Worm (Caenorhabditis elegans) whole organism, L3 larva: Measurements from ENCODE around the gene meg-1.

Experiments used
- aly-2 ChIP-seq: fragments of 150-350 bp; optimal IDR thresholded peaks from 2 replicates; lab custom pipeline; 2014; ENCODE audit warnings: missing biosample characterization, missing genetic modification characterization
- ama-1 ChIP-seq: fragments of 150-350 bp; optimal IDR thresholded peaks from 2 replicates; lab custom pipeline; 2018
- ceh-16 ChIP-seq: sonication (generic microtip); optimal IDR thresholded peaks from 2 replicates; lab custom pipeline; 2017; ENCODE audit warnings: missing biosample characterization, missing genetic modification characterization
- ceh-28 ChIP-seq: fragments of 150-350 bp; optimal IDR thresholded peaks from 2 replicates; lab custom pipeline; 2014; ENCODE audit warnings: missing biosample characterization, missing genetic modification reagents, missing genetic modification characterization
- ceh-82 ChIP-seq: fragments of 150-350 bp; optimal IDR thresholded peaks from 2 replicates; lab custom pipeline; 2014; ENCODE audit warnings: missing biosample characterization, missing genetic modification characterization
- daf-12 ChIP-seq: fragments of 150-350 bp; optimal IDR thresholded peaks from 2 replicates; lab custom pipeline; 2014; ENCODE audit warnings: missing biosample characterization, missing genetic modification reagents, missing genetic modification characterization
- egl-27 ChIP-seq: sonication (generic microtip); optimal IDR thresholded peaks from 4 replicates; lab custom pipeline; 2017; ENCODE audit warnings: missing biosample characterization, missing genetic modification reagents, missing genetic modification characterization
- egl-5 ChIP-seq: fragments of 150-350 bp; optimal IDR thresholded peaks from 2 replicates; lab custom pipeline; 2017; ENCODE audit warnings: missing biosample characterization, missing genetic modification reagents, missing genetic modification characterization, inconsistent platforms
- elt-1 ChIP-seq: fragments of 150-350 bp; optimal IDR thresholded peaks from 2 replicates; lab custom pipeline; 2014; ENCODE audit warnings: missing biosample characterization, missing genetic modification characterization
- elt-2 ChIP-seq: sonication (generic microtip); optimal IDR thresholded peaks from 2 replicates; lab custom pipeline; 2016; ENCODE audit warnings: missing genetic modification reagents, mild to moderate bottlenecking, missing genetic modification characterization, missing compliant biosample characterization
- eor-1 ChIP-seq, 2 experiments: fragments of 150-350 bp; optimal IDR thresholded peaks; 2 replicates each; lab custom pipeline; 2014 to 2018; ENCODE audit warnings: missing biosample characterization in 2 of 2, missing genetic modification characterization in 2 of 2
- fkh-2 ChIP-seq: fragments of 150-350 bp; optimal IDR thresholded peaks from 2 replicates; lab custom pipeline; 2014; ENCODE audit warnings: missing biosample characterization, missing genetic modification reagents, missing genetic modification characterization
- hmg-11 ChIP-seq: sonication (generic microtip); optimal IDR thresholded peaks from 2 replicates; lab custom pipeline; 2016; ENCODE audit warnings: missing genetic modification characterization, missing compliant biosample characterization
- jun-1 ChIP-seq: fragments of 150-350 bp; optimal IDR thresholded peaks from 2 replicates; lab custom pipeline; 2014; ENCODE audit warnings: missing biosample characterization, missing genetic modification reagents, missing genetic modification characterization
- lin-15B ChIP-seq: fragments of 150-350 bp; optimal IDR thresholded peaks from 2 replicates; lab custom pipeline; 2014; ENCODE audit warnings: missing biosample characterization, missing genetic modification characterization
- lin-39 ChIP-seq: fragments of 150-350 bp; optimal IDR thresholded peaks from 2 replicates; lab custom pipeline; 2018; ENCODE audit warnings: missing biosample characterization, missing genetic modification reagents, missing genetic modification characterization
- lsy-12 ChIP-seq: sonication (generic microtip); optimal IDR thresholded peaks from 2 replicates; lab custom pipeline; 2016; ENCODE audit warnings: mild to moderate bottlenecking, missing genetic modification characterization, missing compliant biosample characterization
- mdl-1 ChIP-seq: fragments of 150-350 bp; optimal IDR thresholded peaks from 2 replicates; lab custom pipeline; 2014; ENCODE audit warnings: missing biosample characterization, missing genetic modification characterization
- nfya-1 ChIP-seq: sonication (generic microtip); optimal IDR thresholded peaks from 2 replicates; lab custom pipeline; 2017; ENCODE audit warnings: missing genetic modification characterization, mild to moderate bottlenecking, missing compliant biosample characterization, antibody characterized with exemption, moderate library complexity; ENCODE audit not compliant: insufficient read depth
- nhr-12 ChIP-seq: fragments of 150-350 bp; optimal IDR thresholded peaks from 2 replicates; lab custom pipeline; 2014; ENCODE audit warnings: missing biosample characterization, missing genetic modification characterization
- nhr-23 ChIP-seq: fragments of 150-350 bp; optimal IDR thresholded peaks from 2 replicates; lab custom pipeline; 2014; ENCODE audit warnings: missing biosample characterization, missing genetic modification reagents, missing genetic modification characterization
- nhr-25 ChIP-seq: sonication (generic microtip); optimal IDR thresholded peaks from 2 replicates; lab custom pipeline; 2017; ENCODE audit warnings: missing biosample characterization, missing genetic modification characterization
- nhr-28 ChIP-seq: fragments of 150-350 bp; optimal IDR thresholded peaks from 2 replicates; lab custom pipeline; 2014; ENCODE audit warnings: missing biosample characterization, missing genetic modification characterization
- nhr-43 ChIP-seq: sonication (generic microtip); optimal IDR thresholded peaks from 2 replicates; lab custom pipeline; 2016; ENCODE audit warnings: mild to moderate bottlenecking, missing genetic modification characterization, missing compliant biosample characterization; ENCODE audit not compliant: poor library complexity, severe bottlenecking
- nhr-76 ChIP-seq: fragments of 150-350 bp; sonication (generic microtip); optimal IDR thresholded peaks from 5 replicates; lab custom pipeline; 2014; ENCODE audit warnings: missing biosample characterization, missing genetic modification characterization
- nhr-77 ChIP-seq: fragments of 150-350 bp; optimal IDR thresholded peaks from 2 replicates; lab custom pipeline; 2014; ENCODE audit warnings: missing biosample characterization, missing genetic modification characterization
- pha-4 ChIP-seq: fragments of 150-350 bp; optimal IDR thresholded peaks from 2 replicates; lab custom pipeline; 2014; ENCODE audit warnings: missing biosample characterization, missing genetic modification reagents, missing genetic modification characterization
- pqm-1 ChIP-seq: fragments of 150-350 bp; optimal IDR thresholded peaks from 2 replicates; lab custom pipeline; 2017; ENCODE audit warnings: missing biosample characterization, missing genetic modification characterization, inconsistent platforms
- snpc-4 ChIP-seq: fragments of 150-350 bp; optimal IDR thresholded peaks from 2 replicates; lab custom pipeline; 2014; ENCODE audit warnings: missing biosample characterization, missing genetic modification characterization
- tbx-2 ChIP-seq: sonication (generic microtip); optimal IDR thresholded peaks from 2 replicates; lab custom pipeline; 2016; ENCODE audit warnings: mild to moderate bottlenecking, missing genetic modification characterization, missing compliant biosample characterization
- unc-39 ChIP-seq: sonication (generic microtip); optimal IDR thresholded peaks from 4 replicates; lab custom pipeline; 2017; ENCODE audit warnings: missing biosample characterization, missing genetic modification characterization
- unc-62 ChIP-seq: fragments of 150-350 bp; sonication (generic microtip); optimal IDR thresholded peaks from 4 replicates; lab custom pipeline; 2014; ENCODE audit warnings: missing biosample characterization, missing genetic modification reagents, missing genetic modification characterization
- ztf-11 ChIP-seq: fragments of 150-350 bp; optimal IDR thresholded peaks from 2 replicates; lab custom pipeline; 2014; ENCODE audit warnings: missing biosample characterization, missing genetic modification characterization
- ztf-4 ChIP-seq: fragments of 150-350 bp; optimal IDR thresholded peaks from 2 replicates; lab custom pipeline; 2014; ENCODE audit warnings: missing biosample characterization, missing genetic modification characterization

meg-1 gene

DNA sequence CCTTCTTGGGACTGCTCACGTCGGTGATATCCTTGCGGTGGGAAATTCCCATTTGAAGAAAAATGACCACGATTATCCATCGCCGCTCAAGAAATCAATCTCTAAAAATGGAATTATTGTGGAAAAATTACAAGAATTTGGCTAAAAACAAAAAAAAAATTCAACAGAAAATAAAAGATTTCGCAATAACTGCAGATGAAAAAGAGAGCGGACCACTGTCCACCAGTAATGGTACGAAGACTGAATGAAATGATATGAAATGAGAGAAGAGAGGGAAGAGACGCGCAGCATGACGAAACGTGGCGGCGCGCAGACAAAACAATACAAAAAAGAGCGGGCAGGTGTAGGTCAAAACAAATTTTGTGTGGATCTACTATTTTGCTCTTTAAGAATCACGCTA, at the start of gene meg-1:
Gene meg-1 (minus strand): TSS at position 101 of the 400 bp plus-strand sequence.
- TF ChIP-seq fkh-2 (tag; lab: Kevin White, UChicago): no peak
- no peak for TF ChIP-seq ceh-28 (tag; lab: Kevin White, UChicago)
- no peak for TF ChIP-seq jun-1 (tag; lab: Kevin White, UChicago)
- no peak for TF ChIP-seq nhr-77 (tag; lab: Kevin White, UChicago)
- no peak for TF ChIP-seq ceh-16 (tag; lab: Kevin White, UChicago)
- no peak for TF ChIP-seq ztf-11 (tag; lab: Kevin White, UChicago)
- TF ChIP-seq mdl-1 (tag; lab: Kevin White, UChicago): no peak
- no peak for TF ChIP-seq unc-39
- TF ChIP-seq nhr-28 (tag; lab: Kevin White, UChicago): no peak
- no peak for TF ChIP-seq ztf-4 (tag; lab: Kevin White, UChicago)
- no peak for TF ChIP-seq aly-2

DNA sequence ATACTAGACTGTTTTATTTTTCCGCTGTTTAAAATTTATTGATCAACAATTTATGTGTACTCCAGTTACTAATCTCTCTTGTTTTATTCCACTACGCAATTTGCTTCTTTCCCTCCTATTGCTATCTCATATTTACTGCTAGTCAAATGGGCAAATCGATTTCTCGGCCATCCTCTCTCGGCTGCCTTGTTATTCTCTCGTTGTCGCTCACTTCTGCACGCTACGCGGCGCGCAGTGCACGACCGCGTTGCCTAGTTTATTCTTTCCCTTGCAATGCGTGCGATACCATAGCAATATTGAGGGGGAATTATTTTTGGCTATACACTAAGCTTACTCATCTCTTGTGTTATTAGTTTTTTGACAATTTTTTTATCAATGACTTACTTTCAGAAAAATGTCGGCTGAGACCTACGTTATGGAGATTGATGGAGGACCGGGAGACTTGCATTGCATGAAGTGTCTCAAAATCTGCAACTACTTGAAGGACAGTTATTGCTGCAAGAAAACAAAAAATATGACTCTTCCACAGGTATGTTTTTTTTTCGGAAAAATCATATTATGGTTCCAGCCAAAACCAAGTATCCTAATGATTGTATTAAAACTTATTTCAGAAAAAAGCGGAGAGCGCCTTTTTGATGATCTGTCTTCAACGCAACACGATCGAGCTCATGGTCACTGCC, 48.1 kb upstream of the meg-1 start, which contains the start of gene F48F7.6:
Gene F48F7.6 (plus strand): TSS at position 391 of the 680 bp plus-strand sequence.
- peak; percentile 51 for TF ChIP-seq lin-15B (tag; lab: Kevin White, UChicago)
- no peak for TF ChIP-seq elt-1 (tag; lab: Kevin White, UChicago)
- no peak for TF ChIP-seq pqm-1 (tag; lab: Kevin White, UChicago)
- peak; percentile 15 for TF ChIP-seq snpc-4 (tag; lab: Kevin White, UChicago)
- TF ChIP-seq nhr-23 (tag; lab: Kevin White, UChicago): no peak
- peak; percentile 57 for TF ChIP-seq hmg-11
- TF ChIP-seq ceh-28 (tag; lab: Kevin White, UChicago): peak; percentile 29
- TF ChIP-seq nfya-1 (tag; lab: Kevin White, UChicago): peak; percentile 69
- TF ChIP-seq lsy-12: no peak
- no peak for TF ChIP-seq ztf-4 (tag; lab: Kevin White, UChicago)
- no peak for TF ChIP-seq jun-1 (tag; lab: Kevin White, UChicago)
- peak; percentile 17 for TF ChIP-seq elt-2 (tag; lab: Kevin White, UChicago)
- TF ChIP-seq nhr-76 (tag; lab: Kevin White, UChicago): no peak
- no peak for TF ChIP-seq mdl-1 (tag; lab: Kevin White, UChicago)
- peak; percentile 64 for TF ChIP-seq pha-4 (tag; lab: Kevin White, UChicago)
- TF ChIP-seq ceh-82 (tag; lab: Kevin White, UChicago): no peak
- peak; percentile 73 for TF ChIP-seq egl-5
- peak; percentile 10 for TF ChIP-seq tbx-2
- TF ChIP-seq unc-39: no peak
- no peak for TF ChIP-seq nhr-12 (tag; lab: Kevin White, UChicago)
- no peak for TF ChIP-seq aly-2
- peak; percentile 92 for TF ChIP-seq lin-39 (tag; lab: Kevin White, UChicago)

DNA sequence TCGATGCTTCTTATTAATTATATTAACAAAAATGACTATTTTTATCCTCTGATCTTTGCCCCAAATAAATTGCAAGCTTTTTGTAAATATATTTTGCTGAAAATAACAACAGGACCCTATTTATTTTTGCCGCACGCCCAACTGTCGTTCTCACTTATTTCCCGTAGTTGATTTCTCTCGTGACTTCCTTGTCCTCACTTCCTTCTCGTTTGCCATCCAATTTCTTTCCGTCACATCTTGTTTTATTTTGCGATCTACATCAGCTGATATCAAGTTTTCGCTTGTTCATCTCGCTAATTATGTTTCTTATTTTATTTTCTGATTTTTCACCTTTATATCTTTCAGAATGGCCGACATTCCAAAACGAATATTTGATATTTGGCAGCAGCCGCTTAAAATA, 45.9 kb upstream of the meg-1 start, which contains the start of gene F48F7.5:
Gene F48F7.5 (plus strand): TSS at position 340 of the 400 bp plus-strand sequence.
- peak; percentile 50 for TF ChIP-seq nhr-25 (tag; lab: Kevin White, UChicago)
- no peak for TF ChIP-seq eor-1 (tag; optimal IDR thresholded peaks at IDR 0.05; lab: Kevin White, UChicago)
- TF ChIP-seq nhr-23 (tag; lab: Kevin White, UChicago): peak; percentile 74
- TF ChIP-seq nfya-1 (tag; lab: Kevin White, UChicago): peak; percentile 41
- peak; percentile 52 for TF ChIP-seq egl-5
- TF ChIP-seq elt-1 (tag; lab: Kevin White, UChicago): peak; percentile 73
- TF ChIP-seq egl-27 (tag; lab: Kevin White, UChicago): peak; percentile 4
- TF ChIP-seq lin-39 (tag; lab: Kevin White, UChicago): peak; percentile 41
- peak; percentile 29 for TF ChIP-seq tbx-2
- TF ChIP-seq unc-62 (GFP tag; lab: Kevin White, UChicago): peak; percentile 0
- TF ChIP-seq snpc-4 (tag; lab: Kevin White, UChicago): peak; percentile 38
- TF ChIP-seq nhr-43 (tag; lab: Kevin White, UChicago): peak; percentile 70
- no peak for TF ChIP-seq ztf-4 (tag; lab: Kevin White, UChicago)
- TF ChIP-seq ama-1: peak; percentile 22
- no peak for TF ChIP-seq daf-12 (tag; lab: Kevin White, UChicago)
